Fruit fly (Drosophila melanogaster) whole organism, embryonic: ENCODE results near the gene Pxd.

ENCODE experiments used
- Antp ChIP-seq: fragments of 200-800 bp; sonication (Bioruptor generic); optimal IDR thresholded peaks from 3 replicates; lab custom pipeline; 2016; ENCODE audit warnings: missing biosample characterization, missing genetic modification characterization
- Atf-2 ChIP-seq: fragments of 200-800 bp; sonication (Bioruptor generic); optimal IDR thresholded peaks from 2 replicates; lab custom pipeline; 2016; ENCODE audit warnings: missing biosample characterization, missing genetic modification characterization
- Atf3 ChIP-seq: fragments of 200-800 bp; sonication (Bioruptor generic); optimal IDR thresholded peaks from 3 replicates; lab custom pipeline; 2016; ENCODE audit warnings: missing biosample characterization, missing genetic modification characterization
- B-H1 ChIP-seq: fragments of 200-800 bp; sonication (Bioruptor generic); IDR thresholded peaks from 3 replicates; pipeline ENCODE4 v1.3.6; 2022; ENCODE audit warnings: missing biosample characterization, missing genetic modification characterization
- CG12236 ChIP-seq: fragments of 200-800 bp; sonication (Bioruptor generic); optimal IDR thresholded peaks from 2 replicates; lab custom pipeline; 2016; ENCODE audit warnings: missing biosample characterization, missing genetic modification characterization
- CG12299 ChIP-seq: fragments of 200-800 bp; sonication (Bioruptor generic); optimal IDR thresholded peaks from 2 replicates; lab custom pipeline; 2018; ENCODE audit warnings: missing biosample characterization, mild to moderate bottlenecking, missing genetic modification characterization
- CG13424 ChIP-seq: fragments of 200-800 bp; sonication (Bioruptor generic); optimal IDR thresholded peaks from 2 replicates; lab custom pipeline; 2019; ENCODE audit warnings: missing biosample characterization, mild to moderate bottlenecking, missing genetic modification characterization, moderate library complexity
- CG1603 ChIP-seq: fragments of 200-800 bp; sonication (Bioruptor generic); optimal IDR thresholded peaks from 2 replicates; lab custom pipeline; 2019; ENCODE audit warnings: missing biosample characterization, mild to moderate bottlenecking, missing genetic modification characterization, moderate library complexity
- CG16815 ChIP-seq: fragments of 200-800 bp; sonication (Bioruptor generic); optimal IDR thresholded peaks from 3 replicates; lab custom pipeline; 2017; ENCODE audit warnings: missing biosample characterization, mild to moderate bottlenecking, missing genetic modification characterization
- CG3065 ChIP-seq: fragments of 200-800 bp; sonication (Bioruptor generic); optimal IDR thresholded peaks from 2 replicates; lab custom pipeline; 2016; ENCODE audit warnings: missing biosample characterization, missing genetic modification characterization
- CG31365 ChIP-seq: fragments of 200-800 bp; sonication (Bioruptor generic); optimal IDR thresholded peaks from 2 replicates; lab custom pipeline; 2018; ENCODE audit warnings: missing biosample characterization, mild to moderate bottlenecking, missing genetic modification characterization
- CG32532 ChIP-seq: fragments of 200-800 bp; sonication (Bioruptor generic); IDR thresholded peaks from 2 replicates; pipeline ENCODE4 v1.3.6; 2022; ENCODE audit warnings: missing biosample characterization, missing genetic modification characterization
- CG32772 ChIP-seq: fragments of 200-800 bp; sonication (Bioruptor generic); IDR thresholded peaks from 2 replicates; pipeline ENCODE4 v1.3.6; 2022; ENCODE audit warnings: missing biosample characterization, missing genetic modification characterization
- CG42726 ChIP-seq: fragments of 200-800 bp; sonication (Bioruptor generic); IDR thresholded peaks from 2 replicates; pipeline ENCODE4 v1.3.6; 2022; ENCODE audit warnings: missing biosample characterization, missing genetic modification characterization; ENCODE audit not compliant: partially characterized antibody
- CG4424 ChIP-seq: fragments of 200-800 bp; sonication (Bioruptor generic); optimal IDR thresholded peaks from 3 replicates; lab custom pipeline; 2016; ENCODE audit warnings: missing biosample characterization, missing genetic modification characterization
- CG4730 ChIP-seq: fragments of 200-800 bp; sonication (Bioruptor generic); IDR thresholded peaks from 2 replicates; pipeline ENCODE4 v1.3.6; 2022; ENCODE audit warnings: missing biosample characterization, missing genetic modification characterization
- CG6254 ChIP-seq: fragments of 200-800 bp; sonication (Bioruptor generic); optimal IDR thresholded peaks from 3 replicates; lab custom pipeline; 2017; ENCODE audit warnings: mild to moderate bottlenecking, missing biosample characterization, missing genetic modification reagents, missing genetic modification characterization
- CG8388 ChIP-seq: fragments of 200-800 bp; sonication (Bioruptor generic); optimal IDR thresholded peaks from 2 replicates; lab custom pipeline; 2019; ENCODE audit warnings: missing biosample characterization, mild to moderate bottlenecking, missing genetic modification characterization, moderate library complexity
- CG9797 ChIP-seq: fragments of 200-800 bp; sonication (Bioruptor generic); optimal IDR thresholded peaks from 3 replicates; lab custom pipeline; 2018; ENCODE audit warnings: missing biosample characterization, mild to moderate bottlenecking, missing genetic modification characterization
- Fer2 ChIP-seq: fragments of 200-800 bp; sonication (Bioruptor generic); optimal IDR thresholded peaks from 2 replicates; lab custom pipeline; 2018; ENCODE audit warnings: missing biosample characterization, mild to moderate bottlenecking, missing genetic modification characterization, moderate library complexity
- Gsc ChIP-seq: fragments of 200-800 bp; sonication (Bioruptor generic); IDR thresholded peaks from 2 replicates; pipeline ENCODE4 v1.3.6; 2022; ENCODE audit warnings: missing biosample characterization, missing genetic modification characterization
- HLH4C ChIP-seq: fragments of 200-800 bp; sonication (Bioruptor generic); IDR thresholded peaks from 3 replicates; pipeline ENCODE4 v1.3.6; 2022; ENCODE audit warnings: missing biosample characterization, missing genetic modification characterization; ENCODE audit not compliant: partially characterized antibody
- Lhr ChIP-seq: fragments of 200-800 bp; sonication (Bioruptor generic); optimal IDR thresholded peaks from 3 replicates; lab custom pipeline; 2017; ENCODE audit warnings: mild to moderate bottlenecking, missing biosample characterization, missing genetic modification reagents, missing genetic modification characterization
- MTF-1 ChIP-seq: fragments of 200-800 bp; sonication (Bioruptor generic); optimal IDR thresholded peaks from 2 replicates; lab custom pipeline; 2018; ENCODE audit warnings: missing biosample characterization, mild to moderate bottlenecking, missing genetic modification characterization, borderline replicate concordance
- Mad ChIP-seq: fragments of 200-800 bp; sonication (Bioruptor generic); optimal IDR thresholded peaks from 2 replicates; lab custom pipeline; 2016; ENCODE audit warnings: missing biosample characterization, missing genetic modification characterization
- NC2β ChIP-seq: fragments of 200-800 bp; sonication (Bioruptor generic); optimal IDR thresholded peaks from 2 replicates; lab custom pipeline; 2016; ENCODE audit warnings: missing biosample characterization, missing genetic modification characterization
- NfI ChIP-seq: fragments of 200-800 bp; sonication (Bioruptor generic); optimal IDR thresholded peaks from 3 replicates; lab custom pipeline; 2018; ENCODE audit warnings: missing biosample characterization, mild to moderate bottlenecking, missing genetic modification characterization, moderate library complexity
- Spps ChIP-seq: fragments of 200-800 bp; sonication (Bioruptor generic); optimal IDR thresholded peaks from 2 replicates; lab custom pipeline; 2018; ENCODE audit warnings: missing biosample characterization, mild to moderate bottlenecking, missing genetic modification characterization
- YL-1 ChIP-seq: fragments of 200-800 bp; sonication (Bioruptor generic); optimal IDR thresholded peaks from 3 replicates; lab custom pipeline; 2017; ENCODE audit warnings: missing biosample characterization, mild to moderate bottlenecking, missing genetic modification characterization
- ac ChIP-seq: fragments of 200-800 bp; sonication (Bioruptor generic); optimal IDR thresholded peaks from 3 replicates; lab custom pipeline; 2017; ENCODE audit warnings: missing biosample characterization, mild to moderate bottlenecking, missing genetic modification characterization
- ap ChIP-seq: fragments of 200-800 bp; sonication (Bioruptor generic); IDR thresholded peaks from 2 replicates; pipeline ENCODE4 v1.3.6; 2022; ENCODE audit warnings: missing biosample characterization, missing genetic modification characterization
- ase ChIP-seq: fragments of 200-800 bp; sonication (Bioruptor generic); IDR thresholded peaks from 3 replicates; pipeline ENCODE4 v1.3.6; 2022; ENCODE audit warnings: missing biosample characterization, missing genetic modification characterization
- bigmax ChIP-seq: fragments of 200-800 bp; sonication (Bioruptor generic); optimal IDR thresholded peaks from 2 replicates; lab custom pipeline; 2018; ENCODE audit warnings: missing biosample characterization, mild to moderate bottlenecking, missing genetic modification characterization
- crp ChIP-seq, 2 experiments: fragments of 200-800 bp; sonication (Bioruptor generic); optimal IDR thresholded peaks; 2 replicates in 1 of 2; 3 replicates in 1 of 2; lab custom pipeline; 2017; ENCODE audit warnings: missing biosample characterization in 2 of 2, missing genetic modification characterization in 2 of 2, mild to moderate bottlenecking in 1 of 2, moderate library complexity in 1 of 2
- da ChIP-seq: fragments of 200-800 bp; sonication (Bioruptor generic); optimal IDR thresholded peaks from 2 replicates; lab custom pipeline; 2016; ENCODE audit warnings: missing biosample characterization, missing genetic modification characterization
- dm ChIP-seq: fragments of 200-800 bp; sonication (Bioruptor generic); optimal IDR thresholded peaks from 3 replicates; lab custom pipeline; 2016; ENCODE audit warnings: missing biosample characterization, missing genetic modification characterization
- gsb ChIP-seq: fragments of 200-800 bp; sonication (Bioruptor generic); IDR thresholded peaks from 2 replicates; pipeline ENCODE4 v1.3.6; 2022; ENCODE audit warnings: missing biosample characterization, missing genetic modification characterization
- gsb-n ChIP-seq: fragments of 200-800 bp; sonication (Bioruptor generic); optimal IDR thresholded peaks from 3 replicates; lab custom pipeline; 2018; ENCODE audit warnings: missing biosample characterization, mild to moderate bottlenecking, missing genetic modification characterization
- jing ChIP-seq: fragments of 200-800 bp; sonication (Bioruptor generic); optimal IDR thresholded peaks from 2 replicates; lab custom pipeline; 2018; ENCODE audit warnings: missing biosample characterization, mild to moderate bottlenecking, missing genetic modification characterization
- kni ChIP-seq: fragments of 200-800 bp; sonication (Bioruptor generic); optimal IDR thresholded peaks from 3 replicates; lab custom pipeline; 2017; ENCODE audit warnings: mild to moderate bottlenecking, missing biosample characterization, missing genetic modification reagents, missing genetic modification characterization
- lbe ChIP-seq: fragments of 200-800 bp; sonication (Bioruptor generic); optimal IDR thresholded peaks from 2 replicates; lab custom pipeline; 2016; ENCODE audit warnings: missing biosample characterization, mild to moderate bottlenecking, missing genetic modification characterization
- lmd ChIP-seq: fragments of 200-800 bp; sonication (Bioruptor generic); IDR thresholded peaks from 2 replicates; pipeline ENCODE4 v1.3.6; 2022; ENCODE audit warnings: missing biosample characterization, missing genetic modification characterization
- maf-S ChIP-seq: fragments of 200-800 bp; sonication (Bioruptor generic); optimal IDR thresholded peaks from 2 replicates; lab custom pipeline; 2016; ENCODE audit warnings: missing biosample characterization, missing genetic modification characterization
- pfk ChIP-seq: fragments of 200-800 bp; sonication (Bioruptor generic); optimal IDR thresholded peaks from 2 replicates; lab custom pipeline; 2018; ENCODE audit warnings: missing biosample characterization, mild to moderate bottlenecking, missing genetic modification characterization, moderate library complexity
- prd ChIP-seq, 3 experiments: fragments of >200 bp in 2 of 3; fragments of 200-800 bp in 1 of 3; sonication (Bioruptor generic) in 1 of 3; optimal IDR thresholded peaks in 2 of 3; IDR thresholded peaks in 1 of 3; 2 replicates in 2 of 3; 3 replicates in 1 of 3; pipeline versions ENCODE4 v1.3.6 to Lab custom; 2017 to 2022; ENCODE audit warnings: missing biosample characterization in 1 of 3, missing genetic modification characterization in 1 of 3
- sd ChIP-seq: fragments of 200-800 bp; sonication (Bioruptor generic); optimal IDR thresholded peaks from 3 replicates; lab custom pipeline; 2018; ENCODE audit warnings: missing biosample characterization, mild to moderate bottlenecking, missing genetic modification characterization, moderate library complexity
- tup ChIP-seq: fragments of 200-800 bp; sonication (Bioruptor generic); optimal IDR thresholded peaks from 2 replicates; lab custom pipeline; 2016; ENCODE audit warnings: missing biosample characterization, mild to moderate bottlenecking, missing genetic modification characterization, moderate library complexity
- twi ChIP-seq: fragments of 200-800 bp; optimal IDR thresholded peaks from 2 replicates; lab custom pipeline; 2019; ENCODE audit warnings: missing biosample characterization, mild to moderate bottlenecking, missing genetic modification characterization, moderate library complexity
- unc-4 ChIP-seq: fragments of 200-800 bp; sonication (Bioruptor generic); IDR thresholded peaks from 2 replicates; pipeline ENCODE4 v1.3.6; 2022; ENCODE audit warnings: missing biosample characterization, missing genetic modification characterization; ENCODE audit not compliant: partially characterized antibody

The Pxd gene

DNA sequence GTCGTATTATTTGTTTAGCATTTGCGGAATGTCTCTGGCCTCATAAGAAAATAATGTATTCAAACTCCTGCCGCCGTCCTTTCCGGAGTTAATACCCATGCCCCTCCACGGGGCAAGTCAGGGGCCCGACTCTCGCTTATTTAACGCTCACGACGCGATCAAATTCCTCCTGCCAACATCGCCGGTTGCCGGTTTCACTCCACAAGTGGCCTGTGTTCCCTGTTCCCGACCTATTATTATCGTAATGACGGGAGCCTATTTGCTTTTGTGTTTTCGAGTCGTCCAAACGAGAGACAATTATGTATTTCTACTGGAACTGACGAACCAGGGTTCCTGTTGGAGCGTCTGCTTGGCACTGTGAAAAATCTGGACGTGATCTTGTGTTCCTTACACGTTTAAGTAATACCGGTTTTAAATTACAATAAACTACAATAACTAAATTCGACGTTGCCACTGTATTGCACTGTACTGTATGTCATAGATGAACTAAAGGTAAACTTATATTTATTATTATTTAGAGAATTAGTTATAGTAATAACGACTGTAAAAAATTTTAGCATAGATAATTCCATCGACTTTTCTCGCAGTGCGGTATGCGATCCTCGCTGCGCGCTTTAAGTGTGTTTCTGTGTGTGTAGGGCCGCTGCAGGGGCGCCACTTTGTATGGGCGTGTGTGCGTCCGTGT, 38.2 kb downstream of the Pxd start (continued):
- no peak for TF ChIP-seq Fer2
- TF ChIP-seq CG1603 = peak; percentile 51
- TF ChIP-seq pfk (GFP tag; lab: Kevin White, UChicago) = no peak
- no peak for TF ChIP-seq CG32532
- peak; percentile 58 for TF ChIP-seq lbe (GFP tag; lab: Kevin White, UChicago)
- TF ChIP-seq CG4730 (GFP tag; lab: Robert Waterston, UW) = 0 out of 2 replicates have a peak, but pooled peaks have one; percentile 24
- TF ChIP-seq CG4424 (GFP tag; lab: Kevin White, UChicago) = peak; percentile 63
- no peak for TF ChIP-seq CG12299 (tag; lab: Kevin White, UChicago)
- TF ChIP-seq sd (tag; lab: Kevin White, UChicago) = no peak
- TF ChIP-seq CG9797 (GFP tag; lab: Kevin White, UChicago) = no peak
- no peak for TF ChIP-seq CG32772 (GFP tag; lab: Robert Waterston, UW)
- TF ChIP-seq twi (tag; lab: Kevin White, UChicago) = peak; percentile 71
- TF ChIP-seq ac (GFP tag; lab: Kevin White, UChicago) = peak; percentile 78
- peak; percentile 27 for TF ChIP-seq Lhr
- TF ChIP-seq Mad = peak; percentile 8
- TF ChIP-seq CG12236 (GFP tag; lab: Kevin White, UChicago) = no peak
- no peak for TF ChIP-seq unc-4 (GFP tag; lab: Robert Waterston, UW)
- no peak for TF ChIP-seq Atf-2 (GFP tag; lab: Kevin White, UChicago)
- TF ChIP-seq Gsc (GFP tag; lab: Robert Waterston, UW) = no peak
- TF ChIP-seq HLH4C = peak; percentile 28; the same call in 1 of the 3 replicates
- TF ChIP-seq lmd = peak; percentile 13; the same call in 1 of the 2 replicates
- no peak for TF ChIP-seq da (GFP tag; lab: Kevin White, UChicago)
- TF ChIP-seq NC2β (GFP tag; lab: Kevin White, UChicago) = peak; percentile 14
- TF ChIP-seq Atf3 (GFP tag; lab: Kevin White, UChicago) = peak; percentile 3
- TF ChIP-seq prd (optimal IDR thresholded peaks at IDR 0.05; lab: Kevin White, UChicago) = no peak
- TF ChIP-seq prd (GFP tag; IDR thresholded peaks at IDR 0.05; lab: Robert Waterston, UW) = peak; percentile 75
- TF ChIP-seq dm (GFP tag; lab: Kevin White, UChicago) = no peak
- TF ChIP-seq CG6254 (GFP tag; lab: Kevin White, UChicago) = peak; percentile 33
- TF ChIP-seq kni (GFP tag; lab: Kevin White, UChicago) = peak; percentile 73
- no peak for TF ChIP-seq gsb (GFP tag; lab: Robert Waterston, UW)
- no peak for TF ChIP-seq NfI
- TF ChIP-seq gsb-n = peak; percentile 60
- TF ChIP-seq MTF-1 = no peak
- peak; percentile 83 for TF ChIP-seq CG16815
- no peak for TF ChIP-seq CG31365
- peak; percentile 18 for TF ChIP-seq tup (GFP tag; lab: Kevin White, UChicago)
- TF ChIP-seq CG8388 (GFP tag; lab: Kevin White, UChicago) = peak; percentile 62
- TF ChIP-seq jing (GFP tag; lab: Kevin White, UChicago) = no peak
- TF ChIP-seq B-H1 = no peak
- no peak for TF ChIP-seq ap (GFP tag; lab: Robert Waterston, UW)
- no peak for TF ChIP-seq bigmax (GFP tag; lab: Kevin White, UChicago)
- TF ChIP-seq Spps (tag; lab: Kevin White, UChicago) = peak; percentile 36
- TF ChIP-seq maf-S (GFP tag; lab: Kevin White, UChicago) = no peak
- no peak for TF ChIP-seq ase (GFP tag; lab: Robert Waterston, UW)
- TF ChIP-seq Antp (GFP tag; lab: Kevin White, UChicago) = no peak
- TF ChIP-seq crp (GFP tag; optimal IDR thresholded peaks at IDR 0.05; lab: Kevin White, UChicago) = no peak
- TF ChIP-seq CG3065 (GFP tag; lab: Kevin White, UChicago) = no peak
- peak; percentile 33 for TF ChIP-seq CG13424 (tag; lab: Kevin White, UChicago)
- TF ChIP-seq CG42726 (GFP tag; lab: Robert Waterston, UW) = no peak
- TF ChIP-seq YL-1 = no peak
